Worm (Caenorhabditis elegans): ENCODE measurements around the gene kin-19.

kin-19 gene

ce11 chrIII:4115085-4115484, 28.6 kb upstream of the kin-19 start, which contains the start of gene unc-103:
Gene unc-103, plus strand, starts transcription at chrIII:4115385.
- TF ChIP-seq mxl-2 (GFP tag; conservative IDR thresholded peaks at IDR 0.05) = no peak
- TF ChIP-seq php-3 (GFP tag; IDR thresholded peaks at IDR 0.05) = no peak
- no peak for TF ChIP-seq egl-27 (tag; optimal IDR thresholded peaks at IDR 0.05)
- no peak for TF ChIP-seq rbr-2 (tag; optimal IDR thresholded peaks at IDR 0.05)
- no peak for TF ChIP-seq vab-7 (GFP tag; IDR thresholded peaks at IDR 0.05)
- no peak for TF ChIP-seq lin-29 (GFP tag; IDR thresholded peaks at IDR 0.05)
- no peak for TF ChIP-seq ceh-32 (tag; optimal IDR thresholded peaks at IDR 0.05; ENCODE audit: poor library complexity)
- TF ChIP-seq zag-1 (tag; optimal IDR thresholded peaks at IDR 0.05) = no peak
- TF ChIP-seq ZK546.5 (tag; optimal IDR thresholded peaks at IDR 0.05) = no peak
- TF ChIP-seq ztf-7 (tag; optimal IDR thresholded peaks at IDR 0.05) = no peak
- no peak for TF ChIP-seq tra-1 (GFP tag; IDR thresholded peaks at IDR 0.05)
- no peak for TF ChIP-seq lin-38 (GFP tag; IDR thresholded peaks at IDR 0.05)
- TF ChIP-seq dve-1 (tag; optimal IDR thresholded peaks at IDR 0.05; ENCODE audit: insufficient read depth) = no peak
- TF ChIP-seq nhr-25 (tag; optimal IDR thresholded peaks at IDR 0.05; ENCODE audit: borderline replicate concordance, insufficient read depth) = no peak
- no peak for TF ChIP-seq dpl-1 (GFP tag; optimal IDR thresholded peaks at IDR 0.05)
- no peak for TF ChIP-seq pqm-1 (tag; optimal IDR thresholded peaks at IDR 0.05)

- no peak for TF ChIP-seq nhr-111 (GFP tag; optimal IDR thresholded peaks at IDR 0.05)
- TF ChIP-seq zag-1 (tag; optimal IDR thresholded peaks at IDR 0.05) = no peak
- TF ChIP-seq unc-62 (GFP tag; optimal IDR thresholded peaks at IDR 0.05 in 1 of 2) = peak in 1 of 2 experiments; percentile 70
- no peak for TF ChIP-seq unc-62 (tag; optimal IDR thresholded peaks at IDR 0.05)
- no peak for TF ChIP-seq tag-97 (GFP tag; IDR thresholded peaks at IDR 0.05)
- no peak for TF ChIP-seq lir-3 (tag; optimal IDR thresholded peaks at IDR 0.05)
- peak; percentile 26 for TF ChIP-seq nhr-11 (tag; optimal IDR thresholded peaks at IDR 0.05)
- TF ChIP-seq lin-15B (tag; optimal IDR thresholded peaks at IDR 0.05) = no peak
- TF ChIP-seq dve-1 (tag; optimal IDR thresholded peaks at IDR 0.05; ENCODE audit: insufficient read depth) = no peak
- TF ChIP-seq daf-16 (GFP tag; optimal IDR thresholded peaks at IDR 0.05) = peak in 1 of 2 experiments; percentile 26
- no peak for TF ChIP-seq daf-16 (tag; optimal IDR thresholded peaks at IDR 0.05)
- TF ChIP-seq hlh-11 (tag; optimal IDR thresholded peaks at IDR 0.05) = peak; percentile 12
- no peak for TF ChIP-seq Y75B8A.6 (GFP tag; IDR thresholded peaks at IDR 0.05)
- TF ChIP-seq aha-1 (tag) = no peak
- TF ChIP-seq dmd-6 (GFP tag; IDR thresholded peaks at IDR 0.05) = no peak
- TF ChIP-seq ztf-7 (tag; optimal IDR thresholded peaks at IDR 0.05) = no peak
- no peak for TF ChIP-seq sdz-12 (GFP tag; optimal IDR thresholded peaks at IDR 0.05)
- TF ChIP-seq T26A8.4 (GFP tag; IDR thresholded peaks at IDR 0.05) = no peak
- TF ChIP-seq lsy-2 (tag; optimal IDR thresholded peaks at IDR 0.05) = no peak
- TF ChIP-seq hmg-1.1 (GFP tag; IDR thresholded peaks at IDR 0.05) = 0 out of 2 replicates have a peak, but pooled peaks have one; percentile 9
- TF ChIP-seq dpl-1 (GFP tag; optimal IDR thresholded peaks at IDR 0.05) = no peak
- no peak for TF ChIP-seq ceh-28 (tag; optimal IDR thresholded peaks at IDR 0.05)
- no peak for TF ChIP-seq ZK337.2 (GFP tag; IDR thresholded peaks at IDR 0.05)
- no peak for TF ChIP-seq lin-1 (GFP tag; IDR thresholded peaks at IDR 0.05)
- no peak for TF ChIP-seq mxl-3 (GFP tag; optimal IDR thresholded peaks at IDR 0.05)
These were observed 27.2 kb upstream of the kin-19 start for ce11 chrIII:4113594-4113993.

DNA sequence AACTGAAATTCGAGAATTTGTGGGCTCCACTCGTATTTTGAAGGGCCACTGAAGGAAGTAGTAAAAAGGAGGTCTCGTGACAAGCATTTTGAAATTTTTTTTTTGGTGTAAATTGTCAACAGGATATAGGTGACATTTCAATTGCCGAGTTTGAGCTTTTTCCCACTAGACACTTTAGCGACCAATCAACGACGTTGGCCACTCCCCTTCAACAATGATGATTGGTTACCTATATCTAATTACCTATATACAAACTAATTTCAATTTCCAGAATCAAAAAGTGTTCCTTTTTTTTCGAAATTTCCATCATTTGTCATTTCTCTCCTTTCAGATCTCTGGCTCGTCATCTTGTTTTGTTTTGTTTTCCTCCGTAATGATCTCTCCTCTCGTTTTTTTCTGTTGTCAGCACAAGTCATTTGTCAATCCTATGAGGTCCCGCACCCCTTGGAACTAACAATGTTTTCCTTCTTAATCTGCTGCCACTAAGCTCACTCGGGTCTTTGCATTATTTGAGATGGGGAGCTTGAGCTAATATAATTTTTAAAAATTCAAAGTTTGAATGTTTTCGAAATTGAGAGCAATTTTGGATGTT, 21.6 kb upstream of the kin-19 start:
- TF ChIP-seq F10B5.3 (tag; optimal IDR thresholded peaks at IDR 0.05) = no peak
- no peak for TF ChIP-seq aha-1 (tag)
- no peak for TF ChIP-seq cey-2 (tag; optimal IDR thresholded peaks at IDR 0.05; ENCODE audit: borderline replicate concordance, insufficient read depth)
- TF ChIP-seq F37D6.2 (tag; optimal IDR thresholded peaks at IDR 0.05) = no peak
- TF ChIP-seq skn-1 (tag; optimal IDR thresholded peaks at IDR 0.05) = no peak
- TF ChIP-seq F26F4.8 (GFP tag; conservative IDR thresholded peaks at IDR 0.05) = no peak
- TF ChIP-seq spr-1 (tag; optimal IDR thresholded peaks at IDR 0.05) = no peak
- no peak for TF ChIP-seq rbr-2 (tag; optimal IDR thresholded peaks at IDR 0.05)
- TF ChIP-seq zfp-3 (GFP tag; conservative IDR thresholded peaks at IDR 0.05) = no peak
- no peak for TF ChIP-seq hif-1 (tag; optimal IDR thresholded peaks at IDR 0.05)
- no peak for TF ChIP-seq fos-1 (tag; optimal IDR thresholded peaks at IDR 0.05)
- TF ChIP-seq mxl-3 (GFP tag; optimal IDR thresholded peaks at IDR 0.05) = no peak
- no peak for TF ChIP-seq mdl-1 (tag; optimal IDR thresholded peaks at IDR 0.05)

Measured in whole organism, L4 larva.